Worm (Caenorhabditis elegans) whole organism, L4/young adult: ENCODE data around the gene epic-2.

Experiments used
- W03F9.2 ChIP-seq: fragments of 150-350 bp; optimal IDR thresholded peaks from 2 replicates; lab custom pipeline; 2014; ENCODE audit warnings: missing biosample characterization, missing genetic modification characterization
- dao-5 ChIP-seq: sonication (generic microtip); optimal IDR thresholded peaks from 2 replicates; lab custom pipeline; 2016; ENCODE audit warnings: missing genotype, missing genetic modification characterization, moderate library complexity, missing compliant biosample characterization
- him-1 ChIP-seq: sonication (generic microtip); optimal IDR thresholded peaks from 2 replicates; lab custom pipeline; 2016; ENCODE audit warnings: missing genotype, missing genetic modification reagents, missing genetic modification characterization, missing compliant biosample characterization

- TF ChIP-seq him-1 (tag; lab: Kevin White, UChicago) = no peak
- TF ChIP-seq W03F9.2 (tag; lab: Kevin White, UChicago) = no peak
- peak; percentile 37 for TF ChIP-seq dao-5 (tag; lab: Kevin White, UChicago)
Measured at ce11 chrIV:1711029-1711489, 9.5 kb upstream of the epic-2 start, which contains the start of gene rpi-2.
